Worm (Caenorhabditis elegans): Measurements from ENCODE around the gene fbxa-89.

DNA sequence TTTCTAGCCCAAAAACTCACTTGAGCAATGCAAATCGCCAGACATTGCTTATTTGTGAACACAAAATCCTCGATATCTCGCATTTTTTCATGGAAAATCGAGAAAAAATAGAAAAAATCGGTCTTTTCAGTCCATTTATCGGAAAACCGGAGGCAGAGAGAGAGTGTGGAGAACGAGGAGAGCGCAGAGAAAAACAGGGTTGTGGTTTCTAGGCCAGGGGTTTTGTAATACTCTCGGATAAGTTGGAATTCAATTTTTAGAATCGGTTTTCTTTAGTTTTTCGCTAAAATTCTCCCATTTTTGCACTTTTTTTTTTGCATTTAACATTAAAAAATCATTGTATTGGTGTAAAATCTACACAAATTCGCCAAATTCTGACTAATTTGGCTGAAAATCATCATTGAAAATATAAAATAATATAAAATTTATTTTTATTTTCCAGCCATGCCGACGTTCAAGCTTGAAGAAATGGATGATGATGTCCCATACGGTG lies 37.7 kb downstream of the fbxa-89 start, which contains the start of the genes Y75B8A.24 and Y75B8A.25:
- TF ChIP-seq lin-39 (tag; optimal IDR thresholded peaks at IDR 0.05), result peak; percentile 78
- no peak for TF ChIP-seq fkh-10 (GFP tag; optimal IDR thresholded peaks at IDR 0.05)
- TF ChIP-seq nhr-28 (tag; optimal IDR thresholded peaks at IDR 0.05), result no peak
- peak; percentile 27 for TF ChIP-seq nhr-77 (tag; optimal IDR thresholded peaks at IDR 0.05)
- TF ChIP-seq nhr-11 (tag; optimal IDR thresholded peaks at IDR 0.05), result peak; percentile 48
- TF ChIP-seq mdl-1 (tag; optimal IDR thresholded peaks at IDR 0.05), result peak in 1 of 2 experiments; percentile 34

Data from whole organism, L1 larva.